Worm (Caenorhabditis elegans): ENCODE measurements around the gene F09E5.14.

DNA sequence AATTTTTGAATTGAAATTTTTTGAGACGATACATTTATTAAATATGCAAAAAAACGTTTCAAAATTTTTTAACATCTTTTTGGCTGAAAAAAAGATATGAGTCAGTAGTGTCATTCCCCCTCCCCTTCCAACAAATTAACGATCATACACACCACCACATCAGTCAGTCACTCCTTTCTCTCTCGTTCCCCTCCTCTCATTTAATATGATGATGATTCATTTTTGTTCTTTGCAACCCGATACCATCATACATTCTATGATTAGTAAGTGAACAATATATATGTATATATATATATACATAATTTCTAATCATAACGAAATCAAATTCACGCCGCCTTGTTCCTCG is 7.2 kb downstream of the F09E5.14 start:
- TF ChIP-seq nhr-237 (tag; optimal IDR thresholded peaks at IDR 0.05): no peak
- TF ChIP-seq lsy-2 (tag; optimal IDR thresholded peaks at IDR 0.05): no peak
- no peak for TF ChIP-seq elt-3 (tag; optimal IDR thresholded peaks at IDR 0.05)
- TF ChIP-seq skn-1 (tag; optimal IDR thresholded peaks at IDR 0.05): no peak
- TF ChIP-seq fos-1 (tag; optimal IDR thresholded peaks at IDR 0.05): peak; percentile 1
- TF ChIP-seq aly-2 (tag; optimal IDR thresholded peaks at IDR 0.05): no peak
- TF ChIP-seq zag-1 (tag; optimal IDR thresholded peaks at IDR 0.05): no peak
